Worm (Caenorhabditis elegans) whole organism, late embryonic: Measurements from ENCODE around the gene sri-27.

Source experiments
- K09A11.1 ChIP-seq: sonication (generic microtip); optimal IDR thresholded peaks from 2 replicates; lab custom pipeline; 2017; ENCODE audit warnings: antibody characterized with exemption, mild to moderate bottlenecking, missing genetic modification characterization, missing compliant biosample characterization; ENCODE audit not compliant: insufficient read depth
- ama-1 ChIP-seq: fragments of 150-350 bp; optimal IDR thresholded peaks from 2 replicates; lab custom pipeline; 2014
- ceh-19 ChIP-seq: fragments of 200-800 bp; sonication (Bioruptor generic); optimal IDR thresholded peaks from 2 replicates; lab custom pipeline; 2018; ENCODE audit warnings: mild to moderate bottlenecking, missing genetic modification characterization, missing compliant biosample characterization
- ceh-22 ChIP-seq: sonication (generic microtip); optimal IDR thresholded peaks from 2 replicates; lab custom pipeline; 2017; ENCODE audit warnings: missing biosample characterization, missing genetic modification characterization
- ceh-31 ChIP-seq: sonication (generic microtip); optimal IDR thresholded peaks from 2 replicates; lab custom pipeline; 2016; ENCODE audit warnings: missing genetic modification characterization, missing compliant biosample characterization
- dmd-4 ChIP-seq: sonication (generic microtip); optimal IDR thresholded peaks from 2 replicates; lab custom pipeline; 2016; ENCODE audit warnings: borderline replicate concordance, missing genetic modification characterization, missing compliant biosample characterization
- dve-1 ChIP-seq: sonication (generic microtip); optimal IDR thresholded peaks from 2 replicates; lab custom pipeline; 2017; ENCODE audit warnings: antibody characterized with exemption, mild to moderate bottlenecking, missing genetic modification characterization, missing compliant biosample characterization
- elt-2 ChIP-seq: sonication (generic microtip); optimal IDR thresholded peaks from 2 replicates; lab custom pipeline; 2016; ENCODE audit warnings: missing genetic modification reagents, missing genetic modification characterization, missing compliant biosample characterization
- fax-1 ChIP-seq: sonication (generic microtip); optimal IDR thresholded peaks from 2 replicates; lab custom pipeline; 2016; ENCODE audit warnings: missing genotype, missing genetic modification characterization, missing compliant biosample characterization
- fkh-6 ChIP-seq: sonication (generic microtip); optimal IDR thresholded peaks from 2 replicates; lab custom pipeline; 2016; ENCODE audit warnings: missing genetic modification characterization, missing compliant biosample characterization
- hlh-13 ChIP-seq: fragments of 200-800 bp; sonication (Bioruptor generic); optimal IDR thresholded peaks from 2 replicates; lab custom pipeline; 2018; ENCODE audit warnings: mild to moderate bottlenecking, missing genetic modification characterization, missing compliant biosample characterization
- hlh-15 ChIP-seq: sonication (generic microtip); optimal IDR thresholded peaks from 2 replicates; lab custom pipeline; 2016; ENCODE audit warnings: missing genetic modification characterization, missing compliant biosample characterization
- hlh-6 ChIP-seq: sonication (generic microtip); optimal IDR thresholded peaks from 2 replicates; lab custom pipeline; 2016; ENCODE audit warnings: missing genotype, missing genetic modification characterization, missing compliant biosample characterization
- hlh-8 ChIP-seq: sonication (generic microtip); optimal IDR thresholded peaks from 2 replicates; lab custom pipeline; 2016; ENCODE audit warnings: missing genotype, missing genetic modification characterization, missing compliant biosample characterization
- lim-6 ChIP-seq: sonication (generic microtip); optimal IDR thresholded peaks from 2 replicates; lab custom pipeline; 2016; ENCODE audit warnings: missing genetic modification characterization, missing compliant biosample characterization
- madf-2 ChIP-seq: sonication (generic microtip); optimal IDR thresholded peaks from 2 replicates; lab custom pipeline; 2017; ENCODE audit warnings: missing genetic modification characterization, missing compliant biosample characterization
- mec-3 ChIP-seq: sonication (generic microtip); optimal IDR thresholded peaks from 2 replicates; lab custom pipeline; 2016; ENCODE audit warnings: borderline replicate concordance, missing genetic modification characterization, missing compliant biosample characterization
- nhr-11 ChIP-seq: fragments of 150-350 bp; optimal IDR thresholded peaks from 2 replicates; lab custom pipeline; 2014; ENCODE audit warnings: missing biosample characterization, missing genetic modification characterization
- pag-3 ChIP-seq: sonication (generic microtip); optimal IDR thresholded peaks from 2 replicates; lab custom pipeline; 2016; ENCODE audit warnings: missing compliant biosample characterization, missing genetic modification characterization, borderline replicate concordance
- pax-1 ChIP-seq: fragments of 150-350 bp; optimal IDR thresholded peaks from 2 replicates; lab custom pipeline; 2014; ENCODE audit warnings: missing biosample characterization, missing genetic modification characterization
- pqm-1 ChIP-seq: sonication (generic microtip); optimal IDR thresholded peaks from 2 replicates; lab custom pipeline; 2016; ENCODE audit warnings: missing genetic modification characterization, missing compliant biosample characterization
- rnt-1 ChIP-seq: sonication (generic microtip); optimal IDR thresholded peaks from 2 replicates; lab custom pipeline; 2016; ENCODE audit warnings: missing genetic modification characterization, missing compliant biosample characterization
- sox-2 ChIP-seq: fragments of 200-800 bp; sonication (Bioruptor generic); IDR thresholded peaks from 2 replicates; pipeline ENCODE4 v1.3.6; 2022; ENCODE audit warnings: missing genetic modification reagents, missing genetic modification characterization, missing compliant biosample characterization
- syd-9 ChIP-seq: sonication (generic microtip); optimal IDR thresholded peaks from 2 replicates; lab custom pipeline; 2016; ENCODE audit warnings: mild to moderate bottlenecking, missing genetic modification characterization, moderate library complexity, missing compliant biosample characterization
- tbx-7 ChIP-seq: sonication (generic microtip); optimal IDR thresholded peaks from 2 replicates; lab custom pipeline; 2016; ENCODE audit warnings: missing genotype, missing genetic modification characterization, missing compliant biosample characterization
- unc-3 ChIP-seq, 2 experiments: fragments of 200-800 bp in 1 of 2; sonication (Bioruptor generic) in 1 of 2; sonication (generic microtip) in 1 of 2; conservative IDR thresholded peaks in 1 of 2; optimal IDR thresholded peaks in 1 of 2; 2 replicates each; pipeline versions ENCODE4 v1.3.6 to Lab custom; 2016 to 2022; ENCODE audit warnings: missing compliant biosample characterization in 2 of 2, missing genetic modification characterization in 2 of 2, missing genetic modification reagents in 1 of 2
- unc-42 ChIP-seq: sonication (generic microtip); optimal IDR thresholded peaks from 2 replicates; lab custom pipeline; 2016; ENCODE audit warnings: missing genotype, missing genetic modification characterization, missing compliant biosample characterization
- unc-55 ChIP-seq: sonication (generic microtip); optimal IDR thresholded peaks from 2 replicates; lab custom pipeline; 2017; ENCODE audit warnings: missing biosample characterization, missing genetic modification reagents, missing genetic modification characterization
- unc-86 ChIP-seq: sonication (generic microtip); optimal IDR thresholded peaks from 2 replicates; lab custom pipeline; 2016; ENCODE audit warnings: missing genetic modification characterization, missing compliant biosample characterization
- zip-5 ChIP-seq: sonication (generic microtip); optimal IDR thresholded peaks from 2 replicates; lab custom pipeline; 2016; ENCODE audit warnings: missing genetic modification characterization, missing compliant biosample characterization

Gene sri-27

DNA sequence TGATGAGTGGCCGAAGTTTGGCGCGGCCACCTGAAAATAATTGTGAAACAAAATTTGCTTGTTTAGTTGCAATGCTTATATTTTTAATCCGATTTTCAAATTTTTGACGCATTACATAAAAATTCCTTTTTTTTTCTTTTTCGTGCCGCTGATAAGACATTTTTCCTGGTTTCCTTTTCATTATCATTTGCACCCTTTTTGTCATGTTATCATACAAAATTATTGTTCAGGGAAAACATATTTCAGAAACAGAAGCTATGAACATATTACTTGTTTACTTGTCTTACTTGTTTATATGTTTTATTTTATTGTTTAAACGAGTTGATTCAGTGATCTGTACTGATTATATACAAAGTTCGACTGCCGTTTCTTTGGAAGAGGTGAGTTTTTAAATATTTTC lies 35.2 kb downstream of the sri-27 start, which contains the start of gene clec-205:
Gene clec-205 (plus strand): TSS at position 212 of the 400 bp plus-strand sequence.
- no peak for TF ChIP-seq ceh-31
- TF ChIP-seq unc-3 (GFP tag; conservative IDR thresholded peaks at IDR 0.05; lab: Robert Waterston, UW): no peak
- no peak for TF ChIP-seq unc-3 (tag; optimal IDR thresholded peaks at IDR 0.05; lab: Kevin White, UChicago)
- peak; percentile 10 for TF ChIP-seq elt-2 (tag; lab: Kevin White, UChicago)
- TF ChIP-seq, all 69 proteins: peak for 1

DNA sequence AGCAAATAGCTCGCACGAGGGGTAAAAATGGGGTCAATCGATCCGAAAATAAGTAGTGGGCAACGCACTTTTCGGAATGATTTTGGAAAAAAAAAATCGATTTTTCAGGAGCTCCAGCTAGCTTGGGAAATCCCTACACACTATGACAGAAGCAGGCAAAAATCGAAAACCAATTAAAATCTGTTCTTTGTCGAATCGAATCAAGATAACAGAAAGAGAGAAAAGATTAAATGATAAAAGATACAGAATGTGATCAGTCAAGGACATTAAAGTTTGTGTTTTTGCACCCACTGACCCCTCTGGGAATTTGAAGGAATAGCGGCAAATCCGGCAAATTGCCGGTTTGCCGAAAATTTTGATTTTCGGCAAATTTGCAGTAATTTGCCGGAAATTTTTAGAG lies 42.0 kb downstream of the sri-27 start:
- TF ChIP-seq hlh-8 (no peak), dmd-4 (tag; lab: Kevin White, UChicago) (no peak), pax-1 (tag; lab: Kevin White, UChicago) (no peak), pag-3 (no peak), hlh-6 (tag; lab: Kevin White, UChicago) (no peak), hlh-15 (no peak), sox-2 (no peak), pqm-1 (tag; lab: Kevin White, UChicago) (no peak), zip-5 (no peak), tbx-7 (no peak), fkh-6 (tag; lab: Kevin White, UChicago) (no peak), nhr-11 (tag; lab: Kevin White, UChicago) (no peak), rnt-1 (no peak), hlh-13 (GFP tag; lab: Kevin White, UChicago) (no peak), syd-9 (tag; lab: Kevin White, UChicago) (no peak), mec-3 (tag; lab: Kevin White, UChicago) (no peak), unc-55 (GFP tag; lab: Kevin White, UChicago) (no peak), K09A11.1 (tag; lab: Kevin White, UChicago) (no peak), lim-6 (tag; lab: Kevin White, UChicago) (no peak), ceh-31 (no peak)

DNA sequence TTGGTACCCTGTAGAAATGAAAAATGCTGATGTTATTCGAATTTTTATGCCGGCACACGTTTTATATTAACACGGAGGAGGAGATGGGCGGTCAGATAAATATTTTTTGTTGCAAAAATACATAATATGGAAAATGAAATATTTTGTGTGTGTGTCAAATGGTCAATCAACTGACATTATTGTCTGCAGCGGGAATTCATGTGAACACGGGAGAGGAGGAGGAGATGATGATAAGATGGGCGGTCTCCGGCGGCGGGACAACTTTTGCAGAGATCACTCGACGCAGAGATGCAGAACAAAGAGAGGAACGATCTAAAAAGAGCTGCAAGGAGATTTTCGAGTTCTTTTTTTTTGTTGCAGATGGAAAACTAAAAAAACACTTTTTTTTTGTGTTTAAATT lies 46.3 kb downstream of the sri-27 start, which contains the start of gene dhs-13:
Gene dhs-13 (minus strand): TSS at position 8 of the 400 bp plus-strand sequence.
- TF ChIP-seq unc-55 (GFP tag; lab: Kevin White, UChicago) (peak; percentile 21), ceh-19 (GFP tag; lab: Kevin White, UChicago) (no peak)

DNA sequence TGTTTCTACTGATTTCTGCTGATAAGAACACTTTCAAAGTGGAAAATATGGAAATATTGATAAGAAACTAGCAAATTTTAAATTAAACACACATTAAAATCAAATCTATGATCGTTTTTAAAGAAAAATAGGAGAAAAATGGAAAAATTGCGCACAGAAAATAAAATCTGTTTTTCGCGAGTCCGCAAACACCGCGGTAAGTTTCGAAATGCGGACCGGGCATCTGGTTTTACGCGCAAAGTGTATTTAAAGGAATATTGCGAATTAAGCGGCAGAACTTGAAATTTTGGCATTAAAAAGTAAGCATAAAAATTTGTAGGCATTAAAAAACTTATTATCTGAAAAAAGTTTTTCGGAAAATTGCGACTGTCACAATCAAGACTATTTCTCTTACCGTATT lies 47.7 kb downstream of the sri-27 start:
- TF ChIP-seq sox-2 (no peak), fax-1 (no peak), dve-1 (tag; lab: Kevin White, UChicago) (no peak), ama-1 (lab: Kevin White, UChicago) (no peak), madf-2 (tag; lab: Kevin White, UChicago) (no peak), ceh-22 (tag; lab: Kevin White, UChicago) (no peak), mec-3 (tag; lab: Kevin White, UChicago) (no peak), unc-86 (no peak)

DNA sequence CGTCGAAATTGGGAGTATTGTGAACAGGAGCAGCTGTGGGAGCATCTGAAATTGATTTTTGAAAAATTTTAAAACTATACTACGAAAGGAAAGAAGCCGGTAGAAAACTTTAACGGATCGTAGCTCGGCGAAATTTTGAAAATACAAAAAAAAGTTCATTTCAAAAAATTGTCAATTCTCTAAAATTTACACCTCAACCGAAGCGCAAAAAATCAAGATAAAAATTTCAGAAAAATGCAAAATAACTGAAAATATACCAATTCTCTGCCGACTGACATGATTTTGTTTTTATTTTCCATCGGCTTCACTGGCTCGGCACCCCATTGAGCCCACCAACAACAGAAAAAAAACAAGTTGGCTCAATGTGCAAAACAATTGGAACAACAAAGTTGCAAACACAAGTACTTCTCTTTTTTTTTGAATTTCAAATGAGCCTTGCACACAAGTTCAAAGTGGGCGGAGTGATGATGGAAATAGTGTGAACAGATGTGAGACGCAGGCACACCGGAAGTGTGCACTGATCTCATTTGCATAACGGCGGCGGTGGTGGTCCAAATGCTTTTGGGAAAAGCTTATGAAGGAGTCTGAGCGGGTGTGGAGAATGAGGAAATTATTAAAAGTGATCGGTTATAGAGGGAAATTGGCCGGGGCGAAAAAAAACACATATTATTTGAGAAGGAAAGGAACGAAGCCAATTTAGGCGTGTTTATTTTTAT lies 49.6 kb downstream of the sri-27 start, which contains the start of gene F36H9.7:
Gene F36H9.7 (minus strand): TSS at position 51 of the 716 bp plus-strand sequence.
- peak; percentile 57 for TF ChIP-seq unc-42
- no peak for TF ChIP-seq hlh-8
